Fruit fly (Drosophila melanogaster) whole organism, embryonic: Measurements from ENCODE around the gene CG6951.
A peak's percentile ranks its signal among the peaks of the same experiment; 100 is the strongest.

Experiments
- ATbp ChIP-seq: fragments of 200-800 bp; sonication (Bioruptor generic); optimal IDR thresholded peaks from 2 replicates; lab custom pipeline; 2017; ENCODE audit warnings: missing biosample characterization, mild to moderate bottlenecking, missing genetic modification characterization, missing genetic modification reagents
- BtbVII ChIP-seq: fragments of 200-800 bp; sonication (Bioruptor generic); optimal IDR thresholded peaks from 3 replicates; lab custom pipeline; 2017; ENCODE audit warnings: missing biosample characterization, mild to moderate bottlenecking, missing genetic modification characterization
- CG10321 ChIP-seq: fragments of 200-800 bp; sonication (Bioruptor generic); IDR thresholded peaks from 2 replicates; pipeline ENCODE4 v1.3.6; 2022; ENCODE audit warnings: missing biosample characterization, missing genetic modification characterization
- CG10366 ChIP-seq: fragments of 200-800 bp; sonication (Bioruptor generic); IDR thresholded peaks from 2 replicates; pipeline ENCODE4 v1.3.6; 2022; ENCODE audit warnings: missing biosample characterization, missing genetic modification characterization
- CG10654 ChIP-seq: fragments of 200-800 bp; sonication (Bioruptor generic); optimal IDR thresholded peaks from 2 replicates; lab custom pipeline; 2016; ENCODE audit warnings: missing biosample characterization, missing genetic modification characterization
- CG11695 ChIP-seq: fragments of 200-800 bp; sonication (Bioruptor generic); IDR thresholded peaks from 3 replicates; pipeline ENCODE4 v1.3.6; 2022; ENCODE audit warnings: missing biosample characterization, missing genetic modification characterization
- CG1602 ChIP-seq: fragments of 200-800 bp; sonication (Bioruptor generic); optimal IDR thresholded peaks from 3 replicates; lab custom pipeline; 2016; ENCODE audit warnings: missing biosample characterization, missing genetic modification characterization
- CG17328 ChIP-seq: fragments of 200-800 bp; sonication (Bioruptor generic); IDR thresholded peaks from 2 replicates; pipeline ENCODE4 v1.3.6; 2022; ENCODE audit warnings: missing biosample characterization, missing genetic modification characterization
- CG17359 ChIP-seq: fragments of 200-800 bp; sonication (Bioruptor generic); optimal IDR thresholded peaks from 3 replicates; lab custom pipeline; 2018; ENCODE audit warnings: missing biosample characterization, mild to moderate bottlenecking, missing genetic modification characterization, moderate library complexity
- CG1792 ChIP-seq: fragments of 200-800 bp; sonication (Bioruptor generic); optimal IDR thresholded peaks from 2 replicates; lab custom pipeline; 2016; ENCODE audit warnings: missing biosample characterization, missing genetic modification characterization
- CG2678 ChIP-seq: fragments of 200-800 bp; sonication (Bioruptor generic); optimal IDR thresholded peaks from 3 replicates; lab custom pipeline; 2019; ENCODE audit warnings: missing biosample characterization, mild to moderate bottlenecking, missing genetic modification characterization, moderate library complexity
- CG31441 ChIP-seq: fragments of 200-800 bp; sonication (Bioruptor generic); IDR thresholded peaks from 2 replicates; pipeline ENCODE4 v1.3.6; 2022; ENCODE audit warnings: missing biosample characterization, missing genetic modification characterization
- CG33213 ChIP-seq: fragments of 200-800 bp; sonication (Bioruptor generic); optimal IDR thresholded peaks from 3 replicates; lab custom pipeline; 2016; ENCODE audit warnings: missing biosample characterization, missing genetic modification characterization
- CG3995 ChIP-seq: fragments of 200-800 bp; sonication (Bioruptor generic); optimal IDR thresholded peaks from 3 replicates; lab custom pipeline; 2016; ENCODE audit warnings: missing biosample characterization, missing genetic modification characterization
- CG4404 ChIP-seq: fragments of 200-800 bp; sonication (Bioruptor generic); IDR thresholded peaks from 2 replicates; pipeline ENCODE4 v1.3.6; 2022; ENCODE audit warnings: missing biosample characterization, missing genetic modification characterization
- CG5953 ChIP-seq: fragments of 200-800 bp; sonication (Bioruptor generic); IDR thresholded peaks from 2 replicates; pipeline ENCODE4 v1.3.6; 2022; ENCODE audit warnings: missing biosample characterization, missing genetic modification characterization
- CG6272 ChIP-seq: fragments of 200-800 bp; sonication (Bioruptor generic); IDR thresholded peaks from 2 replicates; pipeline ENCODE4 v1.3.6; 2022; ENCODE audit warnings: missing biosample characterization, missing genetic modification characterization
- CG6683 ChIP-seq: fragments of 200-800 bp; sonication (Bioruptor generic); optimal IDR thresholded peaks from 2 replicates; lab custom pipeline; 2017; ENCODE audit warnings: missing biosample characterization, mild to moderate bottlenecking, missing genetic modification characterization, missing genetic modification reagents
- CG7928 ChIP-seq: fragments of 200-800 bp; sonication (Bioruptor generic); optimal IDR thresholded peaks from 2 replicates; lab custom pipeline; 2017; ENCODE audit warnings: missing biosample characterization, mild to moderate bottlenecking, missing genetic modification characterization
- CG9609 ChIP-seq: fragments of 200-800 bp; sonication (Bioruptor generic); optimal IDR thresholded peaks from 3 replicates; lab custom pipeline; 2016; ENCODE audit warnings: missing biosample characterization, missing genetic modification characterization
- Dip2 ChIP-seq: fragments of 200-800 bp; sonication (Bioruptor generic); IDR thresholded peaks from 2 replicates; pipeline ENCODE4 v1.3.6; 2022; ENCODE audit warnings: missing biosample characterization, missing genetic modification characterization
- Drgx ChIP-seq: fragments of 200-800 bp; sonication (Bioruptor generic); IDR thresholded peaks from 2 replicates; pipeline ENCODE4 v1.3.6; 2022; ENCODE audit warnings: missing biosample characterization, missing genetic modification characterization
- Ets97D ChIP-seq: fragments of 200-800 bp; sonication (Bioruptor generic); optimal IDR thresholded peaks from 3 replicates; lab custom pipeline; 2016; ENCODE audit warnings: missing biosample characterization, missing genetic modification characterization
- HHEX ChIP-seq: fragments of 200-800 bp; sonication (Bioruptor generic); optimal IDR thresholded peaks from 3 replicates; lab custom pipeline; 2017; ENCODE audit warnings: missing biosample characterization, mild to moderate bottlenecking, missing genetic modification characterization, missing genetic modification reagents
- Hr51 ChIP-seq, 2 experiments: fragments of 200-800 bp; sonication (Bioruptor generic); optimal IDR thresholded peaks; 2 replicates in 1 of 2; 3 replicates in 1 of 2; lab custom pipeline; 2016 to 2018; ENCODE audit warnings: missing biosample characterization in 2 of 2, missing genetic modification characterization in 2 of 2, mild to moderate bottlenecking in 1 of 2, moderate library complexity in 1 of 2
- Mes4 ChIP-seq: fragments of 200-800 bp; sonication (Bioruptor generic); optimal IDR thresholded peaks from 2 replicates; lab custom pipeline; 2016; ENCODE audit warnings: missing biosample characterization, missing genetic modification characterization
- Sox102F ChIP-seq: fragments of 200-800 bp; sonication (Bioruptor generic); optimal IDR thresholded peaks from 2 replicates; lab custom pipeline; 2018; ENCODE audit warnings: missing biosample characterization, mild to moderate bottlenecking, missing genetic modification characterization, moderate library complexity
- Sry-β ChIP-seq: fragments of 200-800 bp; sonication (Bioruptor generic); optimal IDR thresholded peaks from 2 replicates; lab custom pipeline; 2018; ENCODE audit warnings: missing biosample characterization, mild to moderate bottlenecking, missing genetic modification characterization, moderate library complexity
- Usf ChIP-seq: fragments of 200-800 bp; sonication (Bioruptor generic); optimal IDR thresholded peaks from 2 replicates; lab custom pipeline; 2017; ENCODE audit warnings: missing genotype, missing biosample characterization, missing genetic modification characterization
- Vsx1 ChIP-seq: fragments of 200-800 bp; sonication (Bioruptor generic); optimal IDR thresholded peaks from 2 replicates; lab custom pipeline; 2017; ENCODE audit warnings: missing biosample characterization, mild to moderate bottlenecking, missing genetic modification characterization, missing genetic modification reagents
- ase ChIP-seq: fragments of 200-800 bp; sonication (Bioruptor generic); IDR thresholded peaks from 3 replicates; pipeline ENCODE4 v1.3.6; 2022; ENCODE audit warnings: missing biosample characterization, missing genetic modification characterization
- az2 ChIP-seq: fragments of 200-800 bp; sonication (Bioruptor generic); optimal IDR thresholded peaks from 3 replicates; lab custom pipeline; 2016; ENCODE audit warnings: missing biosample characterization, missing genetic modification characterization
- bbx ChIP-seq: fragments of 200-800 bp; sonication (Bioruptor generic); IDR thresholded peaks from 2 replicates; pipeline ENCODE4 v1.3.6; 2022; ENCODE audit warnings: missing biosample characterization, missing genetic modification characterization; ENCODE audit not compliant: partially characterized antibody
- bcd ChIP-seq: fragments of 200-800 bp; sonication (Bioruptor generic); optimal IDR thresholded peaks from 2 replicates; lab custom pipeline; 2017; ENCODE audit warnings: missing biosample characterization, mild to moderate bottlenecking, missing genetic modification characterization
- fd96Cb ChIP-seq: fragments of 200-800 bp; sonication (Bioruptor generic); optimal IDR thresholded peaks from 2 replicates; lab custom pipeline; 2018; ENCODE audit warnings: missing biosample characterization, mild to moderate bottlenecking, missing genetic modification characterization, moderate library complexity
- gfzf ChIP-seq: fragments of 200-800 bp; sonication (Bioruptor generic); optimal IDR thresholded peaks from 2 replicates; lab custom pipeline; 2016; ENCODE audit warnings: missing biosample characterization, mild to moderate bottlenecking, missing genetic modification characterization, moderate library complexity
- hkb ChIP-seq, 2 experiments: fragments of 200-800 bp in 1 of 2; fragments of >200 bp in 1 of 2; sonication (Bioruptor generic) in 1 of 2; IDR thresholded peaks in 1 of 2; optimal IDR thresholded peaks in 1 of 2; 2 replicates each; pipeline versions ENCODE4 v1.3.6 to Lab custom; 2017 to 2022; ENCODE audit warnings: missing biosample characterization in 1 of 2, missing genetic modification characterization in 1 of 2
- jing ChIP-seq: fragments of 200-800 bp; sonication (Bioruptor generic); optimal IDR thresholded peaks from 2 replicates; lab custom pipeline; 2018; ENCODE audit warnings: missing biosample characterization, mild to moderate bottlenecking, missing genetic modification characterization
- onecut ChIP-seq: fragments of 200-800 bp; sonication (Bioruptor generic); IDR thresholded peaks from 2 replicates; pipeline ENCODE4 v1.3.6; 2022; ENCODE audit warnings: missing biosample characterization, missing genetic modification characterization
- salm ChIP-seq: fragments of 200-800 bp; sonication (Bioruptor generic); optimal IDR thresholded peaks from 2 replicates; lab custom pipeline; 2018; ENCODE audit warnings: missing biosample characterization, mild to moderate bottlenecking, missing genetic modification characterization
- sd ChIP-seq: fragments of 200-800 bp; sonication (Bioruptor generic); optimal IDR thresholded peaks from 3 replicates; lab custom pipeline; 2018; ENCODE audit warnings: missing biosample characterization, mild to moderate bottlenecking, missing genetic modification characterization, moderate library complexity
- sim ChIP-seq: fragments of 200-800 bp; sonication (Bioruptor generic); IDR thresholded peaks from 2 replicates; pipeline ENCODE4 v1.3.6; 2022; ENCODE audit warnings: missing biosample characterization, missing genetic modification characterization
- tgo ChIP-seq: fragments of 200-800 bp; sonication (Bioruptor generic); IDR thresholded peaks from 3 replicates; pipeline ENCODE4 v1.3.6; 2022; ENCODE audit warnings: missing biosample characterization, missing genetic modification characterization
- tio ChIP-seq: fragments of 200-800 bp; sonication (Bioruptor generic); optimal IDR thresholded peaks from 2 replicates; lab custom pipeline; 2017; ENCODE audit warnings: missing biosample characterization, missing genetic modification characterization, inconsistent platforms
- tll ChIP-seq, 2 experiments: fragments of 200-800 bp in 1 of 2; fragments of >200 bp in 1 of 2; sonication (Bioruptor generic) in 1 of 2; optimal IDR thresholded peaks; 2 replicates each; lab custom pipeline; 2017 to 2019; ENCODE audit warnings: missing biosample characterization in 2 of 2, missing genetic modification characterization in 2 of 2, mild to moderate bottlenecking in 1 of 2, moderate library complexity in 1 of 2
- ttk ChIP-seq: fragments of 200-800 bp; sonication (Bioruptor generic); IDR thresholded peaks from 2 replicates; pipeline ENCODE4 v2.1.2; 2022; ENCODE audit warnings: missing biosample characterization, missing genetic modification characterization
- unc-4 ChIP-seq: fragments of 200-800 bp; sonication (Bioruptor generic); IDR thresholded peaks from 2 replicates; pipeline ENCODE4 v1.3.6; 2022; ENCODE audit warnings: missing biosample characterization, missing genetic modification characterization; ENCODE audit not compliant: partially characterized antibody
- zf30C ChIP-seq: fragments of 200-800 bp; sonication (Bioruptor generic); optimal IDR thresholded peaks from 3 replicates; lab custom pipeline; 2018; ENCODE audit warnings: missing biosample characterization, mild to moderate bottlenecking, missing genetic modification characterization

The CG6951 gene

DNA sequence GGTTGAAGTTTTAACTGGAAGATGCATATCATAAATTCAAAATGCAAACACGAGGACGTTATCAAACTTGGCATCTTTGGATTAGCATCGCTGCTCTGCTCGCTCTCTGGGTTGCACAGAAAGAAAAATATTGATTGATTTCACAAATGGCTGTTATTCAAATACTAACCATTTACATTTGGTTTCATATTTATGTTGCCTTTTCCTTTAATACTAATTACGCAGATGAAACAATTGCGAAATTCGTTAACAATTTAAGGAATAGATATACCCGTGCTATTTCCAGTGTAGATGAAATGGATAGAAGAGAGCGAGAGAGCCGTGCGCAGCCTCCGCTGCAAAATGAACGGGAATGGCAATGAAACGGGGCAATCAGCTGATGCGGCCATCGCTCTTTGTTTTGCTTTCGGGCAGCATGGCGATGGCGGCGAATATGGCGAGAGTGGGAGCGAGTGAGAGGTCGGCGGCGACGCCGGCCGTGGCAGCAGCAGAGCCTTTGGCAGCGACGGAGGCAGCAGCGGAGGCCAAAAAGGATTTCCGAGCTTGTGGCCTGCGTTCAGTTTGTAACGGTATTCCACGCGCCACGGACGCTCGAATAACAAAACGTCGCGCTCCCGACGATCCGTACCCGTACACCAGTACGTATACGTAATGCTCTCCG is 6.6 kb downstream of the CG6951 start, which contains the start of gene rdgC (continued):
- peak; percentile 96 for TF ChIP-seq ase (GFP tag; lab: Robert Waterston, UW)
- peak; percentile 92 for TF ChIP-seq CG6272 (GFP tag; lab: Robert Waterston, UW)
- TF ChIP-seq Hr51 (GFP tag; optimal IDR thresholded peaks at IDR 0.05; lab: Kevin White, UChicago), result peak; percentile 91 to 97
- peak; percentile 96 for TF ChIP-seq tgo (GFP tag; lab: Robert Waterston, UW)
- peak; percentile 9 for TF ChIP-seq gfzf (GFP tag; lab: Kevin White, UChicago)
- peak; percentile 97 for TF ChIP-seq fd96Cb (tag; lab: Kevin White, UChicago)
- peak; percentile 7 for TF ChIP-seq Sry-β
- peak; percentile 83 for TF ChIP-seq Vsx1 (GFP tag; lab: Kevin White, UChicago)
- peak; percentile 89 for TF ChIP-seq sim (GFP tag; lab: Robert Waterston, UW)
- TF ChIP-seq bcd, result peak; percentile 95
- peak; percentile 97 for TF ChIP-seq CG2678 (tag; lab: Kevin White, UChicago)
- peak; percentile 94 for TF ChIP-seq CG33213
- TF ChIP-seq Ets97D (GFP tag; lab: Kevin White, UChicago), result peak; percentile 77
- peak; percentile 97 for TF ChIP-seq ttk (GFP tag; lab: Robert Waterston, UW)
- 0 out of 2 replicates have a peak, but pooled peaks have one; percentile 28 for TF ChIP-seq unc-4 (GFP tag; lab: Robert Waterston, UW)
- peak; percentile 96 for TF ChIP-seq CG11695 (GFP tag; lab: Robert Waterston, UW)
- peak; percentile 80 for TF ChIP-seq CG10321 (GFP tag; lab: Robert Waterston, UW)
- peak; percentile 93 for TF ChIP-seq jing (GFP tag; lab: Kevin White, UChicago)
- peak; percentile 94 for TF ChIP-seq CG10654 (GFP tag; lab: Kevin White, UChicago)
- peak; percentile 96 for TF ChIP-seq BtbVII (GFP tag; lab: Kevin White, UChicago)
- TF ChIP-seq CG7928 (GFP tag; lab: Kevin White, UChicago), result peak; percentile 77
- peak; percentile 96 for TF ChIP-seq HHEX (GFP tag; lab: Kevin White, UChicago)
- peak; percentile 98 for TF ChIP-seq CG17359 (tag; lab: Kevin White, UChicago)
- peak; percentile 80 for TF ChIP-seq sd (tag; lab: Kevin White, UChicago)
- TF ChIP-seq Dip2 (GFP tag; lab: Robert Waterston, UW), result 0 out of 2 replicates have a peak, but pooled peaks have one; percentile 31
- TF ChIP-seq zf30C (GFP tag; lab: Kevin White, UChicago), result peak; percentile 70
- peak; percentile 96 for TF ChIP-seq CG9609 (GFP tag; lab: Kevin White, UChicago)
- peak; percentile 93 for TF ChIP-seq Mes4 (GFP tag; lab: Kevin White, UChicago)
- TF ChIP-seq CG17328, result peak; percentile 96
- peak; percentile 86 for TF ChIP-seq CG4404 (GFP tag; lab: Robert Waterston, UW)
- no peak for TF ChIP-seq bbx
- TF ChIP-seq CG31441 (GFP tag; lab: Robert Waterston, UW), result peak; percentile 95
- peak; percentile 98 for TF ChIP-seq Sox102F (GFP tag; lab: Kevin White, UChicago)
- peak; percentile 68 for TF ChIP-seq Usf (GFP tag; lab: Kevin White, UChicago)
- TF ChIP-seq tll (GFP tag; optimal IDR thresholded peaks at IDR 0.05; lab: Kevin White, UChicago), result no peak
- TF ChIP-seq az2 (GFP tag; lab: Kevin White, UChicago), result peak; percentile 94
- TF ChIP-seq Drgx, result peak; percentile 94
- peak; percentile 91 for TF ChIP-seq CG6683
- TF ChIP-seq onecut (GFP tag; lab: Robert Waterston, UW), result peak; percentile 92
- TF ChIP-seq hkb (optimal IDR thresholded peaks at IDR 0.05; lab: Kevin White, UChicago), result no peak
- peak; percentile 98 for TF ChIP-seq hkb (GFP tag; IDR thresholded peaks at IDR 0.05; lab: Robert Waterston, UW)
- peak; percentile 92 for TF ChIP-seq tio (GFP tag; lab: Kevin White, UChicago)
- TF ChIP-seq CG3995 (GFP tag; lab: Kevin White, UChicago), result peak; percentile 68
- TF ChIP-seq CG5953 (GFP tag; lab: Robert Waterston, UW), result peak; percentile 93
- peak; percentile 95 for TF ChIP-seq ATbp (GFP tag; lab: Kevin White, UChicago)
- peak; percentile 95 for TF ChIP-seq salm
- TF ChIP-seq CG1792, result peak; percentile 95
- TF ChIP-seq CG10366 (GFP tag; lab: Robert Waterston, UW), result peak; percentile 96
- TF ChIP-seq CG1602 (GFP tag; lab: Kevin White, UChicago), result peak; percentile 90
